Fruit fly (Drosophila melanogaster) whole organism, prepupa: ENCODE measurements around the gene CG6026.

ENCODE experiments used
- Blimp-1 ChIP-seq: fragments of 200-800 bp; sonication (Bioruptor generic); optimal IDR thresholded peaks from 3 replicates; lab custom pipeline; 2017; ENCODE audit warnings: missing biosample characterization, missing genetic modification characterization, mild to moderate bottlenecking, moderate library complexity, missing genetic modification reagents
- CG11762 ChIP-seq: fragments of 200-800 bp; sonication (Bioruptor generic); optimal IDR thresholded peaks from 3 replicates; lab custom pipeline; 2016; ENCODE audit warnings: missing biosample characterization, missing genetic modification characterization; ENCODE audit not compliant: insufficient read depth
- CG11902 ChIP-seq: fragments of 200-800 bp; sonication (Bioruptor generic); optimal IDR thresholded peaks from 3 replicates; lab custom pipeline; 2016; ENCODE audit warnings: missing biosample characterization, missing genetic modification characterization
- CG15336 ChIP-seq: fragments of 200-800 bp; sonication (Bioruptor generic); IDR thresholded peaks from 2 replicates; pipeline ENCODE4 v1.3.6; 2022; ENCODE audit warnings: missing biosample characterization, missing genetic modification characterization
- CG16779 ChIP-seq: fragments of 200-800 bp; sonication (Bioruptor generic); optimal IDR thresholded peaks from 3 replicates; lab custom pipeline; 2017; ENCODE audit warnings: missing biosample characterization, mild to moderate bottlenecking, missing genetic modification characterization
- CG31627 ChIP-seq: fragments of 200-800 bp; sonication (Bioruptor generic); optimal IDR thresholded peaks from 3 replicates; lab custom pipeline; 2016; ENCODE audit warnings: missing biosample characterization, missing genetic modification characterization
- CG32006 ChIP-seq: fragments of 200-800 bp; sonication (Bioruptor generic); optimal IDR thresholded peaks from 3 replicates; lab custom pipeline; 2017; ENCODE audit warnings: missing biosample characterization, mild to moderate bottlenecking, missing genetic modification characterization
- CG34406 ChIP-seq: fragments of 200-800 bp; sonication (Bioruptor generic); optimal IDR thresholded peaks from 3 replicates; lab custom pipeline; 2016; ENCODE audit warnings: missing biosample characterization, missing genetic modification characterization
- CG4318 ChIP-seq: fragments of 200-800 bp; sonication (Bioruptor generic); optimal IDR thresholded peaks from 3 replicates; lab custom pipeline; 2017; ENCODE audit warnings: missing biosample characterization, mild to moderate bottlenecking, missing genetic modification characterization
- CG6163 ChIP-seq: fragments of 200-800 bp; sonication (Bioruptor generic); IDR thresholded peaks from 3 replicates; pipeline ENCODE4 v1.3.6; 2022; ENCODE audit warnings: missing biosample characterization, missing genetic modification characterization
- CG6276 ChIP-seq: fragments of 200-800 bp; sonication (Bioruptor generic); optimal IDR thresholded peaks from 2 replicates; lab custom pipeline; 2017; ENCODE audit warnings: missing biosample characterization, mild to moderate bottlenecking, missing genetic modification characterization
- CG6792 ChIP-seq: fragments of 200-800 bp; sonication (Bioruptor generic); optimal IDR thresholded peaks from 3 replicates; lab custom pipeline; 2016; ENCODE audit warnings: missing biosample characterization, missing genetic modification characterization
- CG6854 ChIP-seq: fragments of 200-800 bp; sonication (Bioruptor generic); optimal IDR thresholded peaks from 2 replicates; lab custom pipeline; 2017; ENCODE audit warnings: missing biosample characterization, mild to moderate bottlenecking, missing genetic modification characterization
- CG7368 ChIP-seq: fragments of 200-800 bp; sonication (Bioruptor generic); optimal IDR thresholded peaks from 3 replicates; lab custom pipeline; 2016; ENCODE audit warnings: missing biosample characterization, missing genetic modification characterization
- CG8119 ChIP-seq: fragments of 200-800 bp; sonication (Bioruptor generic); IDR thresholded peaks from 3 replicates; pipeline ENCODE4 v1.3.6; 2022; ENCODE audit warnings: missing biosample characterization, missing genetic modification characterization
- CG8632 ChIP-seq: fragments of 200-800 bp; sonication (Bioruptor generic); optimal IDR thresholded peaks from 3 replicates; lab custom pipeline; 2016; ENCODE audit warnings: missing biosample characterization, missing genetic modification characterization
- Eip75B ChIP-seq: fragments of 200-800 bp; sonication (Bioruptor generic); optimal IDR thresholded peaks from 3 replicates; lab custom pipeline; 2016; ENCODE audit warnings: missing biosample characterization, missing genetic modification characterization
- Eip78C ChIP-seq: fragments of 200-800 bp; sonication (Bioruptor generic); peaks from one replicate; lab custom pipeline; 2016; ENCODE audit warnings: missing biosample characterization, missing genetic modification characterization
- Ets21C ChIP-seq: fragments of 200-800 bp; sonication (Bioruptor generic); optimal IDR thresholded peaks from 3 replicates; lab custom pipeline; 2016; ENCODE audit warnings: missing biosample characterization, missing genetic modification characterization
- Lpt ChIP-seq: fragments of 200-800 bp; sonication (Bioruptor generic); optimal IDR thresholded peaks from 3 replicates; lab custom pipeline; 2016; ENCODE audit warnings: missing biosample characterization, missing genetic modification characterization
- Met ChIP-seq: fragments of 200-800 bp; sonication (Bioruptor generic); optimal IDR thresholded peaks from 3 replicates; lab custom pipeline; 2016; ENCODE audit warnings: missing biosample characterization, missing genetic modification characterization
- Smox ChIP-seq: fragments of 200-800 bp; sonication (Bioruptor generic); optimal IDR thresholded peaks from 3 replicates; lab custom pipeline; 2016; ENCODE audit warnings: missing biosample characterization, missing genetic modification characterization
- Sox102F ChIP-seq: fragments of 200-800 bp; sonication (Bioruptor generic); optimal IDR thresholded peaks from 2 replicates; lab custom pipeline; 2016; ENCODE audit warnings: missing biosample characterization, mild to moderate bottlenecking, missing genetic modification characterization
- achi ChIP-seq: fragments of 200-800 bp; sonication (Bioruptor generic); optimal IDR thresholded peaks from 3 replicates; lab custom pipeline; 2016; ENCODE audit warnings: missing biosample characterization, missing genetic modification characterization
- dac ChIP-seq: fragments of 200-800 bp; sonication (Bioruptor generic); optimal IDR thresholded peaks from 2 replicates; lab custom pipeline; 2017; ENCODE audit warnings: missing biosample characterization, mild to moderate bottlenecking, missing genetic modification characterization
- dsx ChIP-seq: fragments of 200-800 bp; optimal IDR thresholded peaks from 3 replicates; lab custom pipeline; 2019; ENCODE audit warnings: missing biosample characterization, mild to moderate bottlenecking, missing genetic modification characterization, moderate library complexity; ENCODE audit not compliant: poor library complexity, severe bottlenecking
- esn ChIP-seq: fragments of 200-800 bp; sonication (Bioruptor generic); optimal IDR thresholded peaks from 2 replicates; lab custom pipeline; 2016; ENCODE audit warnings: missing biosample characterization, mild to moderate bottlenecking, missing genetic modification characterization, moderate library complexity
- fd85E ChIP-seq: fragments of 200-800 bp; sonication (Bioruptor generic); optimal IDR thresholded peaks from 3 replicates; lab custom pipeline; 2016; ENCODE audit warnings: missing biosample characterization, missing genetic modification characterization
- fkh ChIP-seq: fragments of 200-800 bp; sonication (Bioruptor generic); optimal IDR thresholded peaks from 3 replicates; lab custom pipeline; 2017; ENCODE audit warnings: missing biosample characterization, mild to moderate bottlenecking, missing genetic modification characterization, moderate library complexity
- lz ChIP-seq: fragments of 200-800 bp; sonication (Bioruptor generic); optimal IDR thresholded peaks from 3 replicates; lab custom pipeline; 2016; ENCODE audit warnings: missing biosample characterization, missing genetic modification characterization
- net ChIP-seq: fragments of 200-800 bp; sonication (Bioruptor generic); optimal IDR thresholded peaks from 3 replicates; lab custom pipeline; 2016; ENCODE audit warnings: missing biosample characterization, missing genetic modification characterization
- pdm3 ChIP-seq: fragments of 200-800 bp; sonication (Bioruptor generic); optimal IDR thresholded peaks from 3 replicates; lab custom pipeline; 2016; ENCODE audit warnings: missing biosample characterization, missing genetic modification characterization
- salr ChIP-seq, 2 experiments: fragments of 200-800 bp; sonication (Bioruptor generic); optimal IDR thresholded peaks; 3 replicates each; lab custom pipeline; 2016 to 2018; ENCODE audit warnings: missing biosample characterization in 2 of 2, missing genetic modification characterization in 2 of 2, mild to moderate bottlenecking in 1 of 2
- ss ChIP-seq, 2 experiments: fragments of 200-800 bp; sonication (Bioruptor generic); optimal IDR thresholded peaks; 2 replicates in 1 of 2; 3 replicates in 1 of 2; lab custom pipeline; 2017 to 2018; ENCODE audit warnings: mild to moderate bottlenecking in 2 of 2, missing biosample characterization in 2 of 2, missing genetic modification characterization in 2 of 2, moderate library complexity in 1 of 2
- svp ChIP-seq: fragments of 200-800 bp; sonication (Bioruptor generic); peaks from one replicate; lab custom pipeline; 2016; ENCODE audit warnings: missing biosample characterization, missing genetic modification characterization
- topi ChIP-seq: fragments of 200-800 bp; sonication (Bioruptor generic); optimal IDR thresholded peaks from 3 replicates; lab custom pipeline; 2016; ENCODE audit warnings: missing biosample characterization, missing genetic modification characterization
- vri ChIP-seq: fragments of 200-800 bp; sonication (Bioruptor generic); optimal IDR thresholded peaks from 3 replicates; lab custom pipeline; 2016; ENCODE audit warnings: missing biosample characterization, mild to moderate bottlenecking, missing genetic modification characterization

Gene CG6026

dm6 chr3R:19060173-19060572 lies 26.8 kb downstream of the CG6026 start (continued):
- TF ChIP-seq Blimp-1 (GFP tag; lab: Kevin White, UChicago), result no peak
- peak; percentile 45 for TF ChIP-seq Eip78C (GFP tag; lab: Kevin White, UChicago)
- TF ChIP-seq pdm3, result no peak
- TF ChIP-seq Lpt (GFP tag; lab: Kevin White, UChicago), result no peak
- TF ChIP-seq net (GFP tag; lab: Kevin White, UChicago), result no peak
- TF ChIP-seq ss (GFP tag; optimal IDR thresholded peaks at IDR 0.05; lab: Kevin White, UChicago), result peak in 1 of 2 experiments; percentile 18
- peak; percentile 85 for TF ChIP-seq fkh
- TF ChIP-seq Sox102F (GFP tag; lab: Kevin White, UChicago), result no peak
- no peak for TF ChIP-seq CG4318
- TF ChIP-seq Smox (GFP tag; lab: Kevin White, UChicago), result no peak
- no peak for TF ChIP-seq CG15336 (GFP tag; lab: Robert Waterston, UW)
- no peak for TF ChIP-seq CG11762 (GFP tag; lab: Kevin White, UChicago)
- peak; percentile 10 for TF ChIP-seq esn (GFP tag; lab: Kevin White, UChicago)
- TF ChIP-seq Ets21C (GFP tag; lab: Kevin White, UChicago), result no peak
- TF ChIP-seq Eip75B (GFP tag; lab: Kevin White, UChicago), result no peak
- no peak for TF ChIP-seq Met
- no peak for TF ChIP-seq CG6792
- TF ChIP-seq dac (GFP tag; lab: Kevin White, UChicago), result no peak
- peak; percentile 0 for TF ChIP-seq CG8632

DNA sequence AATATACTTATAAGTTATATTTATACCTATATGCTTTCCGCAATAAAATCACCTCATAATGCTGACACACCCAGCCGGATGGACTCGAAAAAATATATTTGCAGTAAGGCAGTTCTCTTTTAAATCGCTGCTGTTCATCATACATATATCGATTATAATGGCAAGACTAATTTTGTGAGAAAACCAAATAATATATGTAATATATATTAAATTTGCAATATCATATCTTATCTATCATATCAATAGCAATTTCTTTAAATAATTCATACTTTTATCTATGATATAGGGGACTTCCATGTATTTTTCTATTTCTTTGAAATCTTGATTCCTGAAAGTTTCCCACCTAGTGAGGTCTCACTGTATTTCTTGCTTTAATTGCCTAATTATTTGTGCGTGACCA lies 29.2 kb downstream of the CG6026 start:
- TF ChIP-seq CG31627 (GFP tag; lab: Kevin White, UChicago) (no peak), Eip78C (GFP tag; lab: Kevin White, UChicago) (peak; percentile 53), CG15336 (GFP tag; lab: Robert Waterston, UW) (no peak), Blimp-1 (GFP tag; lab: Kevin White, UChicago) (no peak), svp (GFP tag; lab: Kevin White, UChicago) (peak; percentile 55)

dm6 chr3R:19064037-19064664 lies 30.8 kb downstream of the CG6026 start:
- TF ChIP-seq esn (GFP tag; lab: Kevin White, UChicago) (peak; percentile 41), Met (peak; percentile 67), CG6163 (peak; percentile 48; the same call in 2 of the 3 replicates), achi (GFP tag; lab: Kevin White, UChicago) (peak; percentile 0), CG32006 (GFP tag; lab: Kevin White, UChicago) (no peak), CG6276 (GFP tag; lab: Kevin White, UChicago) (peak; percentile 42), Smox (GFP tag; lab: Kevin White, UChicago) (peak; percentile 20), Eip75B (GFP tag; lab: Kevin White, UChicago) (no peak), Eip78C (GFP tag; lab: Kevin White, UChicago) (peak; percentile 77), svp (GFP tag; lab: Kevin White, UChicago) (peak; percentile 59), vri (peak; percentile 52), Blimp-1 (GFP tag; lab: Kevin White, UChicago) (peak; percentile 99), CG16779 (tag; lab: Kevin White, UChicago) (peak; percentile 5), Ets21C (GFP tag; lab: Kevin White, UChicago) (no peak), CG11902 (no peak), CG34406 (peak; percentile 40), dsx (GFP tag; lab: Kevin White, UChicago) (no peak), salr (GFP tag; optimal IDR thresholded peaks at IDR 0.05; lab: Kevin White, UChicago) (no peak), CG6854 (GFP tag; lab: Kevin White, UChicago) (peak; percentile 88), fd85E (GFP tag; lab: Kevin White, UChicago) (no peak), Sox102F (GFP tag; lab: Kevin White, UChicago) (peak; percentile 60), topi (GFP tag; lab: Kevin White, UChicago) (peak; percentile 37), CG8632 (peak; percentile 21), CG8119 (GFP tag; lab: Robert Waterston, UW) (peak; percentile 48; the same call in 1 of the 3 replicates), CG7368 (GFP tag; lab: Kevin White, UChicago) (no peak), lz (GFP tag; lab: Kevin White, UChicago) (no peak)
